Fruit fly (Drosophila melanogaster) whole organism, embryonic: ENCODE data around the gene tau.

Experiments
- ATbp ChIP-seq: fragments of 200-800 bp; sonication (Bioruptor generic); optimal IDR thresholded peaks from 2 replicates; lab custom pipeline; 2017; ENCODE audit warnings: missing biosample characterization, mild to moderate bottlenecking, missing genetic modification characterization, missing genetic modification reagents
- Ada2b ChIP-seq: fragments of 200-800 bp; sonication (Bioruptor generic); IDR thresholded peaks from 2 replicates; pipeline ENCODE4 v1.3.6; 2022; ENCODE audit warnings: missing biosample characterization, missing genetic modification characterization
- Antp ChIP-seq: fragments of 200-800 bp; sonication (Bioruptor generic); optimal IDR thresholded peaks from 3 replicates; lab custom pipeline; 2016; ENCODE audit warnings: missing biosample characterization, missing genetic modification characterization
- Asciz ChIP-seq: fragments of 200-800 bp; sonication (Bioruptor generic); optimal IDR thresholded peaks from 2 replicates; lab custom pipeline; 2017; ENCODE audit warnings: missing biosample characterization, mild to moderate bottlenecking, missing genetic modification characterization, missing genetic modification reagents
- Atf6 ChIP-seq: fragments of 200-800 bp; sonication (Bioruptor generic); IDR thresholded peaks from 2 replicates; pipeline ENCODE4 v1.3.6; 2022; ENCODE audit warnings: missing biosample characterization, missing genetic modification characterization
- CG10565 ChIP-seq: fragments of 200-800 bp; sonication (Bioruptor generic); optimal IDR thresholded peaks from 3 replicates; lab custom pipeline; 2016; ENCODE audit warnings: missing biosample characterization, mild to moderate bottlenecking, missing genetic modification characterization
- CG10654 ChIP-seq: fragments of 200-800 bp; sonication (Bioruptor generic); optimal IDR thresholded peaks from 2 replicates; lab custom pipeline; 2016; ENCODE audit warnings: missing biosample characterization, missing genetic modification characterization
- CG11504 ChIP-seq: fragments of 200-800 bp; sonication (Bioruptor generic); optimal IDR thresholded peaks from 3 replicates; lab custom pipeline; 2019; ENCODE audit warnings: missing biosample characterization, mild to moderate bottlenecking, missing genetic modification characterization, moderate library complexity
- CG11560 ChIP-seq: fragments of 200-800 bp; sonication (Bioruptor generic); IDR thresholded peaks from 3 replicates; pipeline ENCODE4 v1.3.6; 2022; ENCODE audit warnings: missing biosample characterization, missing genetic modification characterization
- CG12219 ChIP-seq: fragments of 200-800 bp; sonication (Bioruptor generic); optimal IDR thresholded peaks from 3 replicates; lab custom pipeline; 2018; ENCODE audit warnings: missing biosample characterization, mild to moderate bottlenecking, missing genetic modification characterization
- CG17612 ChIP-seq: fragments of 200-800 bp; sonication (Bioruptor generic); IDR thresholded peaks from 2 replicates; pipeline ENCODE4 v1.3.6; 2022; ENCODE audit warnings: missing biosample characterization, missing genetic modification characterization
- CG2875 ChIP-seq: fragments of 200-800 bp; sonication (Bioruptor generic); optimal IDR thresholded peaks from 2 replicates; lab custom pipeline; 2017; ENCODE audit warnings: missing biosample characterization, mild to moderate bottlenecking, missing genetic modification characterization, missing genetic modification reagents
- CG42726 ChIP-seq: fragments of 200-800 bp; sonication (Bioruptor generic); IDR thresholded peaks from 2 replicates; pipeline ENCODE4 v1.3.6; 2022; ENCODE audit warnings: missing biosample characterization, missing genetic modification characterization; ENCODE audit not compliant: partially characterized antibody
- CG4617 ChIP-seq: fragments of 200-800 bp; sonication (Bioruptor generic); optimal IDR thresholded peaks from 3 replicates; lab custom pipeline; 2016; ENCODE audit warnings: missing biosample characterization, missing genetic modification characterization, borderline replicate concordance
- CG5180 ChIP-seq: fragments of 200-800 bp; sonication (Bioruptor generic); optimal IDR thresholded peaks from 3 replicates; lab custom pipeline; 2017; ENCODE audit warnings: missing biosample characterization, missing genetic modification characterization, mild to moderate bottlenecking, moderate library complexity, missing genetic modification reagents
- CG5953 ChIP-seq: fragments of 200-800 bp; sonication (Bioruptor generic); IDR thresholded peaks from 2 replicates; pipeline ENCODE4 v1.3.6; 2022; ENCODE audit warnings: missing biosample characterization, missing genetic modification characterization
- CG7357 ChIP-seq: fragments of 200-800 bp; sonication (Bioruptor generic); IDR thresholded peaks from 3 replicates; pipeline ENCODE4 v1.3.6; 2022; ENCODE audit warnings: missing biosample characterization, missing genetic modification characterization
- CG7839 ChIP-seq: fragments of 200-800 bp; sonication (Bioruptor generic); optimal IDR thresholded peaks from 3 replicates; lab custom pipeline; 2018; ENCODE audit warnings: missing biosample characterization, mild to moderate bottlenecking, missing genetic modification characterization, moderate library complexity
- CG8388 ChIP-seq: fragments of 200-800 bp; sonication (Bioruptor generic); optimal IDR thresholded peaks from 2 replicates; lab custom pipeline; 2019; ENCODE audit warnings: missing biosample characterization, mild to moderate bottlenecking, missing genetic modification characterization, moderate library complexity
- CG9215 ChIP-seq: fragments of 200-800 bp; sonication (Bioruptor generic); IDR thresholded peaks from 2 replicates; pipeline ENCODE4 v1.3.6; 2022; ENCODE audit warnings: missing biosample characterization, missing genetic modification characterization
- CG9876 ChIP-seq: fragments of 200-800 bp; sonication (Bioruptor generic); optimal IDR thresholded peaks from 2 replicates; lab custom pipeline; 2016; ENCODE audit warnings: missing biosample characterization, missing genetic modification characterization
- CTCF ChIP-seq: fragments of 200-800 bp; sonication (Bioruptor generic); optimal IDR thresholded peaks from 2 replicates; lab custom pipeline; 2017; ENCODE audit warnings: missing biosample characterization, mild to moderate bottlenecking, missing genetic modification characterization, moderate library complexity
- D19A ChIP-seq: fragments of 200-800 bp; optimal IDR thresholded peaks from 3 replicates; lab custom pipeline; 2019; ENCODE audit warnings: missing biosample characterization, mild to moderate bottlenecking, missing genetic modification characterization, moderate library complexity
- Dbx ChIP-seq: fragments of 200-800 bp; sonication (Bioruptor generic); IDR thresholded peaks from 3 replicates; pipeline ENCODE4 v1.3.6; 2022; ENCODE audit warnings: missing biosample characterization, missing genetic modification characterization
- Dip3 ChIP-seq: fragments of 200-800 bp; sonication (Bioruptor generic); optimal IDR thresholded peaks from 3 replicates; lab custom pipeline; 2016; ENCODE audit warnings: missing biosample characterization, missing genetic modification characterization
- E2f1 ChIP-seq: fragments of 200-800 bp; sonication (Bioruptor generic); IDR thresholded peaks from 2 replicates; pipeline ENCODE4 v1.3.6; 2022; ENCODE audit warnings: missing biosample characterization, missing genetic modification characterization
- Ets65A ChIP-seq: fragments of 200-800 bp; sonication (Bioruptor generic); peaks from one replicate; lab custom pipeline; 2016; ENCODE audit warnings: missing biosample characterization, missing genetic modification characterization
- HLH4C ChIP-seq: fragments of 200-800 bp; sonication (Bioruptor generic); IDR thresholded peaks from 3 replicates; pipeline ENCODE4 v1.3.6; 2022; ENCODE audit warnings: missing biosample characterization, missing genetic modification characterization; ENCODE audit not compliant: partially characterized antibody
- HLH54F ChIP-seq: fragments of 200-800 bp; sonication (Bioruptor generic); optimal IDR thresholded peaks from 3 replicates; lab custom pipeline; 2016; ENCODE audit warnings: missing biosample characterization, missing genetic modification characterization
- NK7.1 ChIP-seq: fragments of 200-800 bp; sonication (Bioruptor generic); optimal IDR thresholded peaks from 3 replicates; lab custom pipeline; 2016; ENCODE audit warnings: missing biosample characterization, missing genetic modification characterization
- Scr ChIP-seq: fragments of 200-800 bp; sonication (Bioruptor generic); IDR thresholded peaks from 2 replicates; pipeline ENCODE4 v1.3.6; 2022; ENCODE audit warnings: missing biosample characterization, missing genetic modification characterization; ENCODE audit not compliant: partially characterized antibody
- Sin3A ChIP-seq: fragments of >200 bp; optimal IDR thresholded peaks from 2 replicates; lab custom pipeline; 2018
- amos ChIP-seq: fragments of 200-800 bp; sonication (Bioruptor generic); IDR thresholded peaks from 2 replicates; pipeline ENCODE4 v1.3.6; 2022; ENCODE audit warnings: missing biosample characterization, missing genetic modification characterization; ENCODE audit not compliant: partially characterized antibody
- ase ChIP-seq: fragments of 200-800 bp; sonication (Bioruptor generic); IDR thresholded peaks from 3 replicates; pipeline ENCODE4 v1.3.6; 2022; ENCODE audit warnings: missing biosample characterization, missing genetic modification characterization
- eve ChIP-seq, 2 experiments: fragments of >200 bp; optimal IDR thresholded peaks; 2 replicates each; lab custom pipeline; 2017; ENCODE audit warnings: missing biosample characterization in 2 of 2, missing genetic modification characterization in 2 of 2
- fru ChIP-seq: fragments of >200 bp; optimal IDR thresholded peaks from 2 replicates; lab custom pipeline; 2017
- gro ChIP-seq: fragments of 200-800 bp; sonication (Bioruptor generic); optimal IDR thresholded peaks from 2 replicates; lab custom pipeline; 2016; ENCODE audit warnings: missing biosample characterization, missing genetic modification characterization
- hkb ChIP-seq, 2 experiments: fragments of 200-800 bp in 1 of 2; fragments of >200 bp in 1 of 2; sonication (Bioruptor generic) in 1 of 2; IDR thresholded peaks in 1 of 2; optimal IDR thresholded peaks in 1 of 2; 2 replicates each; pipeline versions ENCODE4 v1.3.6 to Lab custom; 2017 to 2022; ENCODE audit warnings: missing biosample characterization in 1 of 2, missing genetic modification characterization in 1 of 2
- klu ChIP-seq: fragments of 200-800 bp; sonication (Bioruptor generic); IDR thresholded peaks from 2 replicates; pipeline ENCODE4 v1.3.6; 2022; ENCODE audit warnings: missing biosample characterization, missing genetic modification characterization
- lab ChIP-seq: fragments of 200-800 bp; sonication (Bioruptor generic); optimal IDR thresholded peaks from 3 replicates; lab custom pipeline; 2017; ENCODE audit warnings: missing biosample characterization, missing genetic modification characterization, mild to moderate bottlenecking, moderate library complexity, missing genetic modification reagents
- nmo ChIP-seq: fragments of 200-800 bp; sonication (Bioruptor generic); optimal IDR thresholded peaks from 2 replicates; lab custom pipeline; 2018; ENCODE audit warnings: missing biosample characterization, mild to moderate bottlenecking, missing genetic modification characterization, moderate library complexity
- onecut ChIP-seq: fragments of 200-800 bp; sonication (Bioruptor generic); IDR thresholded peaks from 2 replicates; pipeline ENCODE4 v1.3.6; 2022; ENCODE audit warnings: missing biosample characterization, missing genetic modification characterization
- org-1 ChIP-seq: fragments of 200-800 bp; sonication (Bioruptor generic); optimal IDR thresholded peaks from 2 replicates; lab custom pipeline; 2017; ENCODE audit warnings: missing biosample characterization, missing genetic modification characterization
- phol ChIP-seq: fragments of 200-800 bp; sonication (Bioruptor generic); optimal IDR thresholded peaks from 3 replicates; lab custom pipeline; 2018; ENCODE audit warnings: missing biosample characterization, mild to moderate bottlenecking, missing genetic modification characterization, moderate library complexity
- psq ChIP-seq: fragments of 200-800 bp; sonication (Bioruptor generic); optimal IDR thresholded peaks from 2 replicates; lab custom pipeline; 2017; ENCODE audit warnings: missing biosample characterization, missing genetic modification characterization
- slbo ChIP-seq: fragments of 200-800 bp; sonication (Bioruptor generic); IDR thresholded peaks from 2 replicates; pipeline ENCODE4 v1.3.6; 2022; ENCODE audit warnings: missing biosample characterization, missing genetic modification characterization
- sr ChIP-seq: fragments of 200-800 bp; sonication (Bioruptor generic); IDR thresholded peaks from 3 replicates; pipeline ENCODE4 v1.3.6; 2022; ENCODE audit warnings: missing biosample characterization, missing genetic modification characterization
- toy ChIP-seq: fragments of 200-800 bp; sonication (Bioruptor generic); IDR thresholded peaks from 2 replicates; pipeline ENCODE4 v1.3.6; 2022; ENCODE audit warnings: missing biosample characterization, missing genetic modification characterization
- unpg ChIP-seq: fragments of 200-800 bp; sonication (Bioruptor generic); optimal IDR thresholded peaks from 3 replicates; lab custom pipeline; 2018; ENCODE audit warnings: missing biosample characterization, mild to moderate bottlenecking, missing genetic modification characterization, moderate library complexity
- vfl ChIP-seq: fragments of 200-800 bp; sonication (Bioruptor generic); optimal IDR thresholded peaks from 2 replicates; lab custom pipeline; 2016; ENCODE audit warnings: missing biosample characterization, missing genetic modification characterization
- wdn ChIP-seq: fragments of 200-800 bp; sonication (Bioruptor generic); IDR thresholded peaks from 2 replicates; pipeline ENCODE4 v1.3.6; 2022; ENCODE audit warnings: missing biosample characterization, missing genetic modification characterization
- yki ChIP-seq: fragments of >200 bp; optimal IDR thresholded peaks from 3 replicates; lab custom pipeline; 2018
- zfh1 ChIP-seq: fragments of 200-800 bp; sonication (Bioruptor generic); IDR thresholded peaks from 3 replicates; pipeline ENCODE4 v1.3.6; 2022; ENCODE audit warnings: missing biosample characterization, missing genetic modification characterization

Gene tau

DNA sequence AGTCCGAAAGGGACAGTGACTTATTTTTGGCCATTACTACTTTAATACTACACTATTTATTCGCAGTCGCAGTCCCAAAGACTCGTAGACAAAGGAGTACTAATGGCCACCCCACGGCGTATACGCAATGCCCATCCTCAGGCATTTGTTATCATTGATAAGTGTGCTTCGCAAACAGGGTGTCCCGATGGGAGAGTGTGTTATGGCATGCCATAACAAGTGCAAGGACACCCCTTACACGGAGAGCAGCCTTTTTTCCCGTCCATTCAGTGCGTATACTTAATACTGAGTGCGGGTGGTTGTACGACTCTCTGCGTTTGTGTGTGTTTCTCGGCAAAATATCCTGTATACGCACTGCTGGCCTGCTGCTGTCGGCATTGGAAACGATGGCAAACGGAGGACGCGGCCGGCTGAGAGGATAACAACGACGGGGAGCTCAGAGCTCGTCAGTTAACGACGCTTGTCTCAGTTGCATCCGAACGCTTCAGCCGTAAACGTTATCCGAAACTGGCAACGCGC, 5.2 kb upstream of the tau start, which contains the start of gene unc80 (continued):
- TF ChIP-seq wdn (GFP tag; lab: Robert Waterston, UW) (0 out of 2 replicates have a peak, but pooled peaks have one; percentile 50), Sin3A (lab: Kevin White, UChicago) (no peak), Scr (no peak), Asciz (no peak), Ada2b (GFP tag; lab: Robert Waterston, UW) (no peak), lab (GFP tag; lab: Kevin White, UChicago) (peak; percentile 73), yki (lab: Kevin White, UChicago) (no peak), CG10654 (GFP tag; lab: Kevin White, UChicago) (no peak), unpg (no peak), HLH54F (GFP tag; lab: Kevin White, UChicago) (no peak), nmo (GFP tag; lab: Kevin White, UChicago) (no peak), hkb (optimal IDR thresholded peaks at IDR 0.05; lab: Kevin White, UChicago) (no peak), hkb (GFP tag; IDR thresholded peaks at IDR 0.05; lab: Robert Waterston, UW) (0 out of 2 replicates have a peak, but pooled peaks have one; percentile 15), CG11560 (tag; lab: Robert Waterston, UW) (no peak), CG7357 (no peak), CG11504 (tag; lab: Kevin White, UChicago) (no peak), klu (no peak), HLH4C (GFP tag; lab: Robert Waterston, UW) (no peak), slbo (peak; percentile 42; the same call in 1 of the 2 replicates), CG5180 (no peak), ase (GFP tag; lab: Robert Waterston, UW) (no peak), psq (no peak), CG10565 (GFP tag; lab: Kevin White, UChicago) (no peak), CG17612 (GFP tag; lab: Robert Waterston, UW) (no peak), ATbp (GFP tag; lab: Kevin White, UChicago) (no peak), fru (no peak), onecut (GFP tag; lab: Robert Waterston, UW) (no peak), CG42726 (GFP tag; lab: Robert Waterston, UW) (no peak), CG7839 (tag; lab: Kevin White, UChicago) (no peak), zfh1 (GFP tag; lab: Robert Waterston, UW) (no peak), Antp (GFP tag; lab: Kevin White, UChicago) (no peak), E2f1 (GFP tag; lab: Robert Waterston, UW) (no peak), Ets65A (GFP tag; lab: Kevin White, UChicago) (peak; percentile 13), CTCF (GFP tag; lab: Kevin White, UChicago) (no peak), CG4617 (GFP tag; lab: Kevin White, UChicago) (no peak), vfl (no peak), gro (GFP tag; lab: Kevin White, UChicago) (no peak), D19A (tag; lab: Kevin White, UChicago) (no peak), CG5953 (GFP tag; lab: Robert Waterston, UW) (no peak), phol (no peak), amos (no peak), eve (GFP tag; optimal IDR thresholded peaks at IDR 0.05; lab: Kevin White, UChicago) (no peak), Dip3 (GFP tag; lab: Kevin White, UChicago) (no peak), CG12219 (GFP tag; lab: Kevin White, UChicago) (no peak), CG9215 (GFP tag; lab: Robert Waterston, UW) (no peak), toy (GFP tag; lab: Robert Waterston, UW) (no peak), CG2875 (GFP tag; lab: Kevin White, UChicago) (no peak), Dbx (peak; percentile 30; the same call in 1 of the 3 replicates), sr (GFP tag; lab: Robert Waterston, UW) (no peak), CG9876 (GFP tag; lab: Kevin White, UChicago) (no peak), org-1 (peak; percentile 1), Atf6 (0 out of 2 replicates have a peak, but pooled peaks have one; percentile 21), CG8388 (GFP tag; lab: Kevin White, UChicago) (no peak), NK7.1 (GFP tag; lab: Kevin White, UChicago) (no peak)
